Worm (Caenorhabditis elegans) whole organism, early embryonic: ENCODE results near the gene B0198.3.

Source experiments
- B0310.2 ChIP-seq: sonication (generic microtip); optimal IDR thresholded peaks from 2 replicates; lab custom pipeline; 2016; ENCODE audit warnings: mild to moderate bottlenecking, missing genetic modification characterization, missing compliant biosample characterization
- F13C5.2 ChIP-seq: sonication (generic microtip); optimal IDR thresholded peaks from 2 replicates; lab custom pipeline; 2017; ENCODE audit warnings: mild to moderate bottlenecking, missing genetic modification characterization, inconsistent platforms, missing compliant biosample characterization
- aly-1 ChIP-seq: sonication (generic microtip); optimal IDR thresholded peaks from 2 replicates; lab custom pipeline; 2016; ENCODE audit warnings: missing genetic modification characterization, missing compliant biosample characterization
- ama-1 ChIP-seq: fragments of 150-350 bp; optimal IDR thresholded peaks from 2 replicates; lab custom pipeline; 2014
- ceh-13 ChIP-seq: fragments of 200-800 bp; sonication (Bioruptor generic); optimal IDR thresholded peaks from 2 replicates; lab custom pipeline; 2018; ENCODE audit warnings: mild to moderate bottlenecking, missing genetic modification characterization, missing compliant biosample characterization
- ceh-36 ChIP-seq: sonication (generic microtip); optimal IDR thresholded peaks from 2 replicates; lab custom pipeline; 2016; ENCODE audit warnings: missing genetic modification characterization, inconsistent platforms, missing compliant biosample characterization
- ets-7 ChIP-seq: sonication (generic microtip); optimal IDR thresholded peaks from 2 replicates; lab custom pipeline; 2016; ENCODE audit warnings: missing genotype, missing genetic modification characterization, missing compliant biosample characterization
- flt-1 ChIP-seq: fragments of 200-800 bp; sonication (Bioruptor generic); IDR thresholded peaks from 2 replicates; pipeline ENCODE4 v1.3.6; 2022; ENCODE audit warnings: missing genetic modification characterization, missing compliant biosample characterization
- hmbx-1 ChIP-seq: sonication (generic microtip); optimal IDR thresholded peaks from 2 replicates; lab custom pipeline; 2016; ENCODE audit warnings: mild to moderate bottlenecking, missing genetic modification characterization, missing compliant biosample characterization
- hmg-4 ChIP-seq: fragments of 200-800 bp; sonication (Bioruptor generic); optimal IDR thresholded peaks from 2 replicates; lab custom pipeline; 2018; ENCODE audit warnings: mild to moderate bottlenecking, missing genetic modification characterization, missing compliant biosample characterization
- hnd-1 ChIP-seq: sonication (generic microtip); optimal IDR thresholded peaks from 2 replicates; lab custom pipeline; 2016; ENCODE audit warnings: missing genetic modification characterization, missing compliant biosample characterization
- pes-1 ChIP-seq: fragments of 200-800 bp; sonication (Bioruptor generic); IDR thresholded peaks from 2 replicates; pipeline ENCODE4 v1.3.6; 2022; ENCODE audit warnings: missing genetic modification reagents, missing genetic modification characterization, missing compliant biosample characterization
- scrt-1 ChIP-seq: fragments of 200-800 bp; sonication (Bioruptor generic); IDR thresholded peaks from 2 replicates; pipeline ENCODE4 v1.3.6; 2022; ENCODE audit warnings: missing genetic modification characterization, missing compliant biosample characterization
- sea-1 ChIP-seq: fragments of 200-800 bp; sonication (Bioruptor generic); conservative IDR thresholded peaks from 2 replicates; pipeline ENCODE4 v1.3.6; 2022; ENCODE audit warnings: missing genetic modification characterization, missing compliant biosample characterization
- tbx-11 ChIP-seq: fragments of 200-800 bp; sonication (Bioruptor generic); IDR thresholded peaks from 2 replicates; pipeline ENCODE4 v1.3.6; 2022; ENCODE audit warnings: missing genetic modification characterization, missing compliant biosample characterization
- tbx-37 ChIP-seq: fragments of 200-800 bp; sonication (Bioruptor generic); conservative IDR thresholded peaks from 2 replicates; pipeline ENCODE4 v1.3.6; 2022; ENCODE audit warnings: missing genetic modification reagents, missing genetic modification characterization, missing compliant biosample characterization
- tra-4 ChIP-seq: sonication (generic microtip); optimal IDR thresholded peaks from 2 replicates; lab custom pipeline; 2017; ENCODE audit warnings: missing genetic modification characterization, missing compliant biosample characterization

The B0198.3 gene

DNA sequence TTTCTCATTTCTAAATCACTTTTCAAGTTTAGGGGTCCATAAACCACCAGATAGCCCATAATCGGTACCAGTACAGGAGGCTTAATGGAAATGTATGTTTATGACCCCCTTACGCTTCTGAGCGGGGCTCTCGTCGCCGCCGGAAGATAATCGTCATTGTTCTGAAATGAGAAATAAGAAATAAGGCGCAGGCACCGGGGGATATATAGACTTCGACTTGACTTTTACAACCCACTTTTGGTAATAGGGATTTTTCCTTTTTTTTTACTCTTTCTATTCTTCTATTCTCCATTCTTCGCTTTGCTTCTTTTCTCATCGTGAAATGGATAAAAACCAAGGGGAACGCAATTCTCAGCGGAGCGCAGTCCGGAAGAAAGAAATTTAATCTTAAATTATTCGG, 38.3 kb upstream of the B0198.3 start:
- TF ChIP-seq ama-1 (no peak), hnd-1 (tag; lab: Kevin White, UChicago) (no peak), sea-1 (GFP tag; lab: Robert Waterston, UW) (no peak)

- TF ChIP-seq ceh-13: no peak
- no peak for TF ChIP-seq tbx-11 (GFP tag; lab: Robert Waterston, UW)
- no peak for TF ChIP-seq pes-1 (GFP tag; lab: Robert Waterston, UW)
- TF ChIP-seq hnd-1 (tag; lab: Kevin White, UChicago): no peak
- TF ChIP-seq hmg-4 (GFP tag; lab: Kevin White, UChicago): no peak
- no peak for TF ChIP-seq tbx-37
- no peak for TF ChIP-seq tra-4 (tag; lab: Kevin White, UChicago)
- TF ChIP-seq flt-1 (GFP tag; lab: Robert Waterston, UW): no peak
- TF ChIP-seq ceh-36 (tag; lab: Kevin White, UChicago): no peak
- TF ChIP-seq F13C5.2: no peak
- no peak for TF ChIP-seq aly-1 (tag; lab: Kevin White, UChicago)
- no peak for TF ChIP-seq B0310.2 (tag; lab: Kevin White, UChicago)
- TF ChIP-seq ama-1: no peak
Measured at ce11 chrX:12093992-12094391, 37.1 kb upstream of the B0198.3 start.

DNA sequence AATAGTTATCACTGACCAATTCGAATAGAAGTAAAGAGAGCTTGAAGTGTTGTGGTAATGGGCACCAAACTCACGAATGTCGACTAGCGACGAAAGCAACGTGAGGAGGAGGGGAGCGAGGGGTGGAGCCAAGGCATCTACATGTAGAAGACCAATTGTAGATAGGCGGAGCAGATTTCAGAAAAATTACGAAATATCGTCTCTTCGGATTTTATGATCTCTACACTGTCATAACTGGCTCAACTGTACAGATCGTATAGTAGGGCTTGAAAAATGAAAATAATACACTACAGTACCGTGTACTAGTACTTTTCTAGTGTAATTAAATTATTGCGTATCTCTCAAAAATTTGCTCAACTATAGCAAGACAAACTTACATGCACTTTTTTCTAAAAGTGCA, 36.2 kb upstream of the B0198.3 start, which contains the start of gene W03G11.4:
W03G11.4 (minus strand) TSS at position 101 of the 400 bp plus-strand sequence.
- no peak for TF ChIP-seq hmg-4 (GFP tag; lab: Kevin White, UChicago)
- no peak for TF ChIP-seq hnd-1 (tag; lab: Kevin White, UChicago)
- TF ChIP-seq hmbx-1: no peak
- TF ChIP-seq ceh-36 (tag; lab: Kevin White, UChicago): no peak
- TF ChIP-seq tbx-11 (GFP tag; lab: Robert Waterston, UW): no peak
- TF ChIP-seq scrt-1 (GFP tag; lab: Robert Waterston, UW): no peak
- TF ChIP-seq sea-1 (GFP tag; lab: Robert Waterston, UW): no peak
- no peak for TF ChIP-seq ceh-13
- no peak for TF ChIP-seq tbx-37
- TF ChIP-seq pes-1 (GFP tag; lab: Robert Waterston, UW): no peak
- no peak for TF ChIP-seq B0310.2 (tag; lab: Kevin White, UChicago)
- TF ChIP-seq F13C5.2: no peak
- TF ChIP-seq tra-4 (tag; lab: Kevin White, UChicago): no peak
- no peak for TF ChIP-seq ama-1
- no peak for TF ChIP-seq aly-1 (tag; lab: Kevin White, UChicago)
- TF ChIP-seq flt-1 (GFP tag; lab: Robert Waterston, UW): no peak
- TF ChIP-seq ets-7 (tag; lab: Kevin White, UChicago): no peak

- TF ChIP-seq sea-1 (GFP tag; lab: Robert Waterston, UW): no peak
- TF ChIP-seq flt-1 (GFP tag; lab: Robert Waterston, UW): no peak
- TF ChIP-seq B0310.2 (tag; lab: Kevin White, UChicago): no peak
- TF ChIP-seq hnd-1 (tag; lab: Kevin White, UChicago): no peak
- TF ChIP-seq ceh-36 (tag; lab: Kevin White, UChicago): no peak
- no peak for TF ChIP-seq aly-1 (tag; lab: Kevin White, UChicago)
- no peak for TF ChIP-seq hmg-4 (GFP tag; lab: Kevin White, UChicago)
- TF ChIP-seq tra-4 (tag; lab: Kevin White, UChicago): no peak
- TF ChIP-seq hmbx-1: no peak
- no peak for TF ChIP-seq F13C5.2
- TF ChIP-seq ets-7 (tag; lab: Kevin White, UChicago): no peak
- TF ChIP-seq pes-1 (GFP tag; lab: Robert Waterston, UW): no peak
- TF ChIP-seq tbx-37: no peak
- TF ChIP-seq ceh-13: no peak
- no peak for TF ChIP-seq scrt-1 (GFP tag; lab: Robert Waterston, UW)
- no peak for TF ChIP-seq tbx-11 (GFP tag; lab: Robert Waterston, UW)
- no peak for TF ChIP-seq ama-1
Measured at ce11 chrX:12092621-12093020, 35.7 kb upstream of the B0198.3 start.

DNA sequence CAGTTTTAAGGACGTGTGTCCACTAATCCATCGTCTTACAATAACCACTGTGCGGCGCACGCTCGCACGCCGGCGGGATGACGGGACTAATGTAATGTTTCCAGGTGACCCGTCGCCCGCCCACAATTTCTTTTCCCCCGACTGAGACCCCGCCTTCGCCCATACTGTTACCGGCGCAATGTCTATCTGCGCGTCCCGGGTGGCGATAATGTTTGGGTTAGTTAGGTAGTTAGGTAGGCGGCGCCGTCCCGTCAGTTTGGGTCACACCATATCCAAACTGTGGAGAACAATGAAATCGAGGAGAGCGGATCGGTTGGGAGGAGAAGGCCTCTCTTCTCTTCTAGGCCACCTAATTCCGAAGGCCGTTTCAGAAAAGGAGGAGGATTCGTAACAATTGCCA, 29.4 kb upstream of the B0198.3 start:
- no peak for TF ChIP-seq ceh-13
- TF ChIP-seq sea-1 (GFP tag; lab: Robert Waterston, UW): no peak
- peak; percentile 27 for TF ChIP-seq hmg-4 (GFP tag; lab: Kevin White, UChicago)
- TF ChIP-seq flt-1 (GFP tag; lab: Robert Waterston, UW): no peak
- TF ChIP-seq aly-1 (tag; lab: Kevin White, UChicago): peak; percentile 1
- peak; percentile 26 for TF ChIP-seq ceh-36 (tag; lab: Kevin White, UChicago)
- no peak for TF ChIP-seq tbx-11 (GFP tag; lab: Robert Waterston, UW)
- no peak for TF ChIP-seq tbx-37

DNA sequence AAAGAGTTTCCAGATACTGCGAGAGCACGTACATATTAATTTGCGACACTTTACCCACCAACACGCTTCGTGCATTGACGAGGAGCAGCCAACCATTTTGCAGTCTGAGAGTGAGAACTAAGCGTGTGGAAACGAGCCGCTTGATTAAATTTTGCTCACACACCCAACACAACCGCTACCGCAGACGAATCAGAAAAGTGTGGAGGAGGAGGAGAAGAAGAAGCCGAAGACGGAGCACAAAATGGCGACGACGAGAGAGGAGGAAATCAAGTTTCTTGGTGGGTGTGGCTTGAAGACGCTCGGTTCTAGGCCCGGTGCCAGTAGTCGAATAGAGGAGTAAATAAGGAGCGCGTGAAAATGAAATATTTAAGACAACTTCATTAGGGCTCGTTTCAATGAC, 25.9 kb upstream of the B0198.3 start:
- no peak for TF ChIP-seq hmbx-1
- no peak for TF ChIP-seq ama-1
- no peak for TF ChIP-seq tra-4 (tag; lab: Kevin White, UChicago)
- TF ChIP-seq F13C5.2: no peak
- no peak for TF ChIP-seq pes-1 (GFP tag; lab: Robert Waterston, UW)
- TF ChIP-seq tbx-37: no peak
- TF ChIP-seq hnd-1 (tag; lab: Kevin White, UChicago): no peak
- no peak for TF ChIP-seq sea-1 (GFP tag; lab: Robert Waterston, UW)
- no peak for TF ChIP-seq ceh-36 (tag; lab: Kevin White, UChicago)
- TF ChIP-seq hmg-4 (GFP tag; lab: Kevin White, UChicago): no peak
- no peak for TF ChIP-seq ets-7 (tag; lab: Kevin White, UChicago)
- no peak for TF ChIP-seq flt-1 (GFP tag; lab: Robert Waterston, UW)
- no peak for TF ChIP-seq ceh-13
- no peak for TF ChIP-seq tbx-11 (GFP tag; lab: Robert Waterston, UW)
- TF ChIP-seq scrt-1 (GFP tag; lab: Robert Waterston, UW): no peak
- TF ChIP-seq B0310.2 (tag; lab: Kevin White, UChicago): no peak
- no peak for TF ChIP-seq aly-1 (tag; lab: Kevin White, UChicago)

DNA sequence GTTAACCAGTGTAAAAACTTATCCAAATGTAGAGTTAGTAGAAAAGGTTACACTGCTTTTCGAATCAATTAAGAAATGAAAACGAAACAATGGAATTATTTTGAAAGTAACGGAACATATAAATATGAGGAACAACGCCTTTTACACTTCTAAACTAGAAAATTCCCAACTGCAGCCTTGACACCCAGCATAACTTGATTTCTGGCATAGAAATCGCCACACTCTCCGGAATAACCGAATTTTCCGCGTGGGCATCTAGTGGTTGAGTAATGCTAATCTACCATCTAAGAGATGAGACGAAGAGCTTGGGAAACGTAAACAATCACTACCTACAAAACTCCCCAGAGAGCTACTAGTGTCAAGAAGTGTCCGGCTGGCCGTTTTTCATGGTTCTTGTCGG, 24.4 kb upstream of the B0198.3 start:
- no peak for TF ChIP-seq tbx-11 (GFP tag; lab: Robert Waterston, UW)
- no peak for TF ChIP-seq ceh-36 (tag; lab: Kevin White, UChicago)
- no peak for TF ChIP-seq tra-4 (tag; lab: Kevin White, UChicago)
- TF ChIP-seq scrt-1 (GFP tag; lab: Robert Waterston, UW): no peak
- no peak for TF ChIP-seq pes-1 (GFP tag; lab: Robert Waterston, UW)
- TF ChIP-seq sea-1 (GFP tag; lab: Robert Waterston, UW): no peak
- TF ChIP-seq ama-1: no peak
- TF ChIP-seq ets-7 (tag; lab: Kevin White, UChicago): no peak
- no peak for TF ChIP-seq hnd-1 (tag; lab: Kevin White, UChicago)
- TF ChIP-seq aly-1 (tag; lab: Kevin White, UChicago): no peak
- TF ChIP-seq hmg-4 (GFP tag; lab: Kevin White, UChicago): no peak
- TF ChIP-seq flt-1 (GFP tag; lab: Robert Waterston, UW): no peak
- TF ChIP-seq F13C5.2: no peak
- TF ChIP-seq ceh-13: no peak
- TF ChIP-seq hmbx-1: no peak
- no peak for TF ChIP-seq tbx-37
